Fruit fly (Drosophila melanogaster) whole organism, prepupa: ENCODE results near the gene CG13813.

ENCODE experiments used
- Blimp-1 ChIP-seq: fragments of 200-800 bp; sonication (Bioruptor generic); optimal IDR thresholded peaks from 3 replicates; lab custom pipeline; 2017; ENCODE audit warnings: missing biosample characterization, missing genetic modification characterization, mild to moderate bottlenecking, moderate library complexity, missing genetic modification reagents
- CG11294 ChIP-seq: fragments of 200-800 bp; sonication (Bioruptor generic); IDR thresholded peaks from 2 replicates; pipeline ENCODE4 v1.3.6; 2022; ENCODE audit warnings: missing biosample characterization, missing genetic modification characterization
- CG11762 ChIP-seq: fragments of 200-800 bp; sonication (Bioruptor generic); optimal IDR thresholded peaks from 3 replicates; lab custom pipeline; 2016; ENCODE audit warnings: missing biosample characterization, missing genetic modification characterization; ENCODE audit not compliant: insufficient read depth
- CG11902 ChIP-seq: fragments of 200-800 bp; sonication (Bioruptor generic); optimal IDR thresholded peaks from 3 replicates; lab custom pipeline; 2016; ENCODE audit warnings: missing biosample characterization, missing genetic modification characterization
- CG15336 ChIP-seq: fragments of 200-800 bp; sonication (Bioruptor generic); IDR thresholded peaks from 2 replicates; pipeline ENCODE4 v1.3.6; 2022; ENCODE audit warnings: missing biosample characterization, missing genetic modification characterization
- CG1621 ChIP-seq: fragments of 200-800 bp; sonication (Bioruptor generic); optimal IDR thresholded peaks from 3 replicates; lab custom pipeline; 2018; ENCODE audit warnings: missing biosample characterization, mild to moderate bottlenecking, missing genetic modification characterization
- CG16779 ChIP-seq: fragments of 200-800 bp; sonication (Bioruptor generic); optimal IDR thresholded peaks from 3 replicates; lab custom pipeline; 2017; ENCODE audit warnings: missing biosample characterization, mild to moderate bottlenecking, missing genetic modification characterization
- CG3032 ChIP-seq: fragments of 200-800 bp; optimal IDR thresholded peaks from 2 replicates; lab custom pipeline; 2019; ENCODE audit warnings: missing biosample characterization, mild to moderate bottlenecking, missing genetic modification characterization, moderate library complexity
- CG31627 ChIP-seq: fragments of 200-800 bp; sonication (Bioruptor generic); optimal IDR thresholded peaks from 3 replicates; lab custom pipeline; 2016; ENCODE audit warnings: missing biosample characterization, missing genetic modification characterization
- CG34406 ChIP-seq: fragments of 200-800 bp; sonication (Bioruptor generic); optimal IDR thresholded peaks from 3 replicates; lab custom pipeline; 2016; ENCODE audit warnings: missing biosample characterization, missing genetic modification characterization
- CG3919 ChIP-seq: fragments of 200-800 bp; sonication (Bioruptor generic); optimal IDR thresholded peaks from 3 replicates; lab custom pipeline; 2016; ENCODE audit warnings: missing biosample characterization, missing genetic modification characterization
- CG4318 ChIP-seq: fragments of 200-800 bp; sonication (Bioruptor generic); optimal IDR thresholded peaks from 3 replicates; lab custom pipeline; 2017; ENCODE audit warnings: missing biosample characterization, mild to moderate bottlenecking, missing genetic modification characterization
- CG6163 ChIP-seq: fragments of 200-800 bp; sonication (Bioruptor generic); IDR thresholded peaks from 3 replicates; pipeline ENCODE4 v1.3.6; 2022; ENCODE audit warnings: missing biosample characterization, missing genetic modification characterization
- CG6276 ChIP-seq: fragments of 200-800 bp; sonication (Bioruptor generic); optimal IDR thresholded peaks from 2 replicates; lab custom pipeline; 2017; ENCODE audit warnings: missing biosample characterization, mild to moderate bottlenecking, missing genetic modification characterization
- CG6792 ChIP-seq: fragments of 200-800 bp; sonication (Bioruptor generic); optimal IDR thresholded peaks from 3 replicates; lab custom pipeline; 2016; ENCODE audit warnings: missing biosample characterization, missing genetic modification characterization
- CG6808 ChIP-seq: fragments of 200-800 bp; sonication (Bioruptor generic); optimal IDR thresholded peaks from 3 replicates; lab custom pipeline; 2017; ENCODE audit warnings: missing biosample characterization, missing genetic modification characterization, mild to moderate bottlenecking, moderate library complexity, missing genetic modification reagents
- CG7368 ChIP-seq: fragments of 200-800 bp; sonication (Bioruptor generic); optimal IDR thresholded peaks from 3 replicates; lab custom pipeline; 2016; ENCODE audit warnings: missing biosample characterization, missing genetic modification characterization
- CG8632 ChIP-seq: fragments of 200-800 bp; sonication (Bioruptor generic); optimal IDR thresholded peaks from 3 replicates; lab custom pipeline; 2016; ENCODE audit warnings: missing biosample characterization, missing genetic modification characterization
- CG9139 ChIP-seq: fragments of 200-800 bp; sonication (Bioruptor generic); optimal IDR thresholded peaks from 3 replicates; lab custom pipeline; 2017; ENCODE audit warnings: missing biosample characterization, mild to moderate bottlenecking, missing genetic modification characterization
- Eip75B ChIP-seq: fragments of 200-800 bp; sonication (Bioruptor generic); optimal IDR thresholded peaks from 3 replicates; lab custom pipeline; 2016; ENCODE audit warnings: missing biosample characterization, missing genetic modification characterization
- Eip78C ChIP-seq: fragments of 200-800 bp; sonication (Bioruptor generic); peaks from one replicate; lab custom pipeline; 2016; ENCODE audit warnings: missing biosample characterization, missing genetic modification characterization
- Ets96B ChIP-seq: fragments of 200-800 bp; optimal IDR thresholded peaks from 2 replicates; lab custom pipeline; 2019; ENCODE audit warnings: missing biosample characterization, mild to moderate bottlenecking, missing genetic modification characterization, moderate library complexity
- Gug ChIP-seq: fragments of 200-800 bp; sonication (Bioruptor generic); IDR thresholded peaks from 2 replicates; pipeline ENCODE4 v1.3.6; 2022; ENCODE audit warnings: missing biosample characterization, missing genetic modification characterization
- Hr39 ChIP-seq: fragments of 200-800 bp; sonication (Bioruptor generic); optimal IDR thresholded peaks from 2 replicates; lab custom pipeline; 2016; ENCODE audit warnings: missing biosample characterization, missing genetic modification characterization
- Met ChIP-seq: fragments of 200-800 bp; sonication (Bioruptor generic); optimal IDR thresholded peaks from 3 replicates; lab custom pipeline; 2016; ENCODE audit warnings: missing biosample characterization, missing genetic modification characterization
- OdsH ChIP-seq: fragments of 200-800 bp; sonication (Bioruptor generic); optimal IDR thresholded peaks from 3 replicates; lab custom pipeline; 2016; ENCODE audit warnings: missing biosample characterization, missing genetic modification characterization
- Smox ChIP-seq: fragments of 200-800 bp; sonication (Bioruptor generic); optimal IDR thresholded peaks from 3 replicates; lab custom pipeline; 2016; ENCODE audit warnings: missing biosample characterization, missing genetic modification characterization
- Sox14 ChIP-seq: fragments of 200-800 bp; sonication (Bioruptor generic); optimal IDR thresholded peaks from 3 replicates; lab custom pipeline; 2016; ENCODE audit warnings: missing biosample characterization, missing genetic modification characterization
- Sox15 ChIP-seq: fragments of 200-800 bp; sonication (Bioruptor generic); optimal IDR thresholded peaks from 3 replicates; lab custom pipeline; 2016; ENCODE audit warnings: missing biosample characterization, missing genetic modification characterization
- achi ChIP-seq: fragments of 200-800 bp; sonication (Bioruptor generic); optimal IDR thresholded peaks from 3 replicates; lab custom pipeline; 2016; ENCODE audit warnings: missing biosample characterization, missing genetic modification characterization
- acj6 ChIP-seq: fragments of 200-800 bp; sonication (Bioruptor generic); optimal IDR thresholded peaks from 3 replicates; lab custom pipeline; 2016; ENCODE audit warnings: missing biosample characterization, missing genetic modification characterization
- cyc ChIP-seq: fragments of 200-800 bp; sonication (Bioruptor generic); optimal IDR thresholded peaks from 3 replicates; lab custom pipeline; 2016; ENCODE audit warnings: missing biosample characterization, missing genetic modification characterization
- dac ChIP-seq: fragments of 200-800 bp; sonication (Bioruptor generic); optimal IDR thresholded peaks from 2 replicates; lab custom pipeline; 2017; ENCODE audit warnings: missing biosample characterization, mild to moderate bottlenecking, missing genetic modification characterization
- eg ChIP-seq: fragments of 200-800 bp; sonication (Bioruptor generic); IDR thresholded peaks from 3 replicates; pipeline ENCODE4 v1.3.6; 2022; ENCODE audit warnings: missing biosample characterization, missing genetic modification characterization
- esn ChIP-seq: fragments of 200-800 bp; sonication (Bioruptor generic); optimal IDR thresholded peaks from 2 replicates; lab custom pipeline; 2016; ENCODE audit warnings: missing biosample characterization, mild to moderate bottlenecking, missing genetic modification characterization, moderate library complexity
- fd59A ChIP-seq: fragments of 200-800 bp; sonication (Bioruptor generic); optimal IDR thresholded peaks from 2 replicates; lab custom pipeline; 2017; ENCODE audit warnings: missing biosample characterization, mild to moderate bottlenecking, missing genetic modification characterization, missing genetic modification reagents
- fd85E ChIP-seq: fragments of 200-800 bp; sonication (Bioruptor generic); optimal IDR thresholded peaks from 3 replicates; lab custom pipeline; 2016; ENCODE audit warnings: missing biosample characterization, missing genetic modification characterization
- pdm3 ChIP-seq: fragments of 200-800 bp; sonication (Bioruptor generic); optimal IDR thresholded peaks from 3 replicates; lab custom pipeline; 2016; ENCODE audit warnings: missing biosample characterization, missing genetic modification characterization
- salr ChIP-seq, 2 experiments: fragments of 200-800 bp; sonication (Bioruptor generic); optimal IDR thresholded peaks; 3 replicates each; lab custom pipeline; 2016 to 2018; ENCODE audit warnings: missing biosample characterization in 2 of 2, missing genetic modification characterization in 2 of 2, mild to moderate bottlenecking in 1 of 2
- spab ChIP-seq: fragments of 200-800 bp; sonication (Bioruptor generic); optimal IDR thresholded peaks from 2 replicates; lab custom pipeline; 2017; ENCODE audit warnings: missing biosample characterization, mild to moderate bottlenecking, missing genetic modification characterization, missing genetic modification reagents
- ss ChIP-seq, 2 experiments: fragments of 200-800 bp; sonication (Bioruptor generic); optimal IDR thresholded peaks; 2 replicates in 1 of 2; 3 replicates in 1 of 2; lab custom pipeline; 2017 to 2018; ENCODE audit warnings: mild to moderate bottlenecking in 2 of 2, missing biosample characterization in 2 of 2, missing genetic modification characterization in 2 of 2, moderate library complexity in 1 of 2
- svp ChIP-seq: fragments of 200-800 bp; sonication (Bioruptor generic); peaks from one replicate; lab custom pipeline; 2016; ENCODE audit warnings: missing biosample characterization, missing genetic modification characterization
- topi ChIP-seq: fragments of 200-800 bp; sonication (Bioruptor generic); optimal IDR thresholded peaks from 3 replicates; lab custom pipeline; 2016; ENCODE audit warnings: missing biosample characterization, missing genetic modification characterization
- vri ChIP-seq: fragments of 200-800 bp; sonication (Bioruptor generic); optimal IDR thresholded peaks from 3 replicates; lab custom pipeline; 2016; ENCODE audit warnings: missing biosample characterization, mild to moderate bottlenecking, missing genetic modification characterization

Gene CG13813

dm6 chr3L:20192872-20193747, 38.4 kb upstream of the CG13813 start (continued):
- TF ChIP-seq vri (GFP tag; lab: Kevin White, UChicago) (peak; percentile 19), acj6 (GFP tag; lab: Kevin White, UChicago) (no peak), CG1621 (tag; lab: Kevin White, UChicago) (no peak), svp (GFP tag; lab: Kevin White, UChicago) (peak; percentile 78), dac (GFP tag; lab: Kevin White, UChicago) (no peak), CG9139 (GFP tag; lab: Kevin White, UChicago) (no peak), CG6163 (GFP tag; lab: Robert Waterston, UW) (no peak), CG6792 (GFP tag; lab: Kevin White, UChicago) (no peak), OdsH (GFP tag; lab: Kevin White, UChicago) (peak; percentile 35), CG7368 (GFP tag; lab: Kevin White, UChicago) (no peak), Smox (GFP tag; lab: Kevin White, UChicago) (peak; percentile 47), Hr39 (GFP tag; lab: Kevin White, UChicago) (peak; percentile 17), topi (GFP tag; lab: Kevin White, UChicago) (peak; percentile 9), eg (no peak), CG31627 (GFP tag; lab: Kevin White, UChicago) (peak; percentile 40), CG8632 (GFP tag; lab: Kevin White, UChicago) (no peak), CG11762 (GFP tag; lab: Kevin White, UChicago) (no peak), cyc (GFP tag; lab: Kevin White, UChicago) (peak; percentile 37), CG6808 (GFP tag; lab: Kevin White, UChicago) (no peak), fd85E (GFP tag; lab: Kevin White, UChicago) (no peak), Met (GFP tag; lab: Kevin White, UChicago) (peak; percentile 40), fd59A (GFP tag; lab: Kevin White, UChicago) (no peak), CG15336 (GFP tag; lab: Robert Waterston, UW) (no peak)

- TF ChIP-seq Eip75B (no peak), CG1621 (tag; lab: Kevin White, UChicago) (no peak), Eip78C (no peak), ss (GFP tag; optimal IDR thresholded peaks at IDR 0.05; lab: Kevin White, UChicago) (no peak), CG11762 (GFP tag; lab: Kevin White, UChicago) (no peak), Ets96B (tag; lab: Kevin White, UChicago) (no peak), vri (GFP tag; lab: Kevin White, UChicago) (no peak), CG16779 (tag; lab: Kevin White, UChicago) (no peak), CG8632 (GFP tag; lab: Kevin White, UChicago) (no peak), topi (GFP tag; lab: Kevin White, UChicago) (no peak), Gug (GFP tag; lab: Robert Waterston, UW) (no peak), CG11902 (no peak), CG34406 (GFP tag; lab: Kevin White, UChicago) (no peak), CG3919 (GFP tag; lab: Kevin White, UChicago) (no peak), esn (GFP tag; lab: Kevin White, UChicago) (no peak), salr (GFP tag; optimal IDR thresholded peaks at IDR 0.05; lab: Kevin White, UChicago) (no peak), achi (GFP tag; lab: Kevin White, UChicago) (no peak), Sox14 (GFP tag; lab: Kevin White, UChicago) (no peak)
Observed at dm6 chr3L:20193748-20194058, 37.8 kb upstream of the CG13813 start.

DNA sequence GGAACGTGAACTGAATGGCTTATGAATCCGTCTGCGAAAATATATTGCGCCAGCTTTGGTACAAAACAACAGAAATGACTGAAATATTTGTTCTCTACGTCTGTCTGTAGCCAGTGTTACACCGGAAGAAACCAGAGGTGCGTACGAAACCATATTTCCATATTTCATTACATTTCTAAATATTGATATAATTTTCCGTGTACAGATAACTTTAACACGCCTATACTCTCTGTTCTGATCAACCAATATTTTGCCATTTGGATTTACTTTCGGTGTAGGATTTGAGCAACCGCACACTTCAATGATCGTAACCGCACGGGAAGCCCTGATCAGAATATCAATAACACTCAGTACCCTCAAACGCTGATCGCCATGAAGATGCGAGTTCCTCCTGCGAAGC, 36.7 kb upstream of the CG13813 start:
- TF ChIP-seq pdm3 (peak; percentile 66), Eip78C (peak; percentile 87), Met (GFP tag; lab: Kevin White, UChicago) (peak; percentile 80), Hr39 (GFP tag; lab: Kevin White, UChicago) (peak; percentile 80), CG3032 (tag; lab: Kevin White, UChicago) (peak; percentile 62), spab (GFP tag; lab: Kevin White, UChicago) (peak; percentile 32), dac (GFP tag; lab: Kevin White, UChicago) (no peak), CG6276 (peak; percentile 36), fd59A (GFP tag; lab: Kevin White, UChicago) (peak; percentile 22), CG6792 (GFP tag; lab: Kevin White, UChicago) (peak; percentile 57), CG31627 (GFP tag; lab: Kevin White, UChicago) (peak; percentile 82), Blimp-1 (peak; percentile 19), CG11902 (peak; percentile 34), topi (GFP tag; lab: Kevin White, UChicago) (peak; percentile 72), Eip75B (peak; percentile 51), achi (GFP tag; lab: Kevin White, UChicago) (peak; percentile 64), CG3919 (GFP tag; lab: Kevin White, UChicago) (peak; percentile 66), vri (GFP tag; lab: Kevin White, UChicago) (peak; percentile 69), esn (GFP tag; lab: Kevin White, UChicago) (peak; percentile 76), Sox15 (peak; percentile 25), CG11294 (0 out of 2 replicates have a peak, but pooled peaks have one; percentile 12), CG4318 (GFP tag; lab: Kevin White, UChicago) (no peak)
